Worm (Caenorhabditis elegans): ENCODE results near the gene srx-125.

- no peak for TF ChIP-seq nhr-237 (tag; optimal IDR thresholded peaks at IDR 0.05)
- TF ChIP-seq nhr-12 (tag; optimal IDR thresholded peaks at IDR 0.05): no peak
- TF ChIP-seq nhr-25 (tag; optimal IDR thresholded peaks at IDR 0.05): peak; percentile 9
- TF ChIP-seq ceh-82 (tag; optimal IDR thresholded peaks at IDR 0.05): no peak
- no peak for TF ChIP-seq unc-55 (GFP tag; optimal IDR thresholded peaks at IDR 0.05)
- no peak for TF ChIP-seq lsy-2 (tag; optimal IDR thresholded peaks at IDR 0.05)
- TF ChIP-seq nhr-11 (tag; optimal IDR thresholded peaks at IDR 0.05): no peak
- TF ChIP-seq skn-1 (tag; optimal IDR thresholded peaks at IDR 0.05): no peak
- TF ChIP-seq aly-2 (tag; optimal IDR thresholded peaks at IDR 0.05): no peak
- no peak for TF ChIP-seq unc-39 (tag; optimal IDR thresholded peaks at IDR 0.05)
Measured at ce11 chrV:13416076-13416475, 49.0 kb downstream of the srx-125 start.
